Worm (Caenorhabditis elegans) whole organism, early embryonic: ENCODE results near the gene fbxc-49.

Experiments
- F13C5.2 ChIP-seq: sonication (generic microtip); optimal IDR thresholded peaks from 2 replicates; lab custom pipeline; 2017; ENCODE audit warnings: mild to moderate bottlenecking, missing genetic modification characterization, inconsistent platforms, missing compliant biosample characterization
- aly-1 ChIP-seq: sonication (generic microtip); optimal IDR thresholded peaks from 2 replicates; lab custom pipeline; 2016; ENCODE audit warnings: missing genetic modification characterization, missing compliant biosample characterization
- ama-1 ChIP-seq: fragments of 150-350 bp; optimal IDR thresholded peaks from 2 replicates; lab custom pipeline; 2014
- ceh-13 ChIP-seq: fragments of 200-800 bp; sonication (Bioruptor generic); optimal IDR thresholded peaks from 2 replicates; lab custom pipeline; 2018; ENCODE audit warnings: mild to moderate bottlenecking, missing genetic modification characterization, missing compliant biosample characterization
- ceh-36 ChIP-seq: sonication (generic microtip); optimal IDR thresholded peaks from 2 replicates; lab custom pipeline; 2016; ENCODE audit warnings: missing genetic modification characterization, inconsistent platforms, missing compliant biosample characterization
- flt-1 ChIP-seq: fragments of 200-800 bp; sonication (Bioruptor generic); IDR thresholded peaks from 2 replicates; pipeline ENCODE4 v1.3.6; 2022; ENCODE audit warnings: missing genetic modification characterization, missing compliant biosample characterization
- hnd-1 ChIP-seq: sonication (generic microtip); optimal IDR thresholded peaks from 2 replicates; lab custom pipeline; 2016; ENCODE audit warnings: missing genetic modification characterization, missing compliant biosample characterization
- pes-1 ChIP-seq: fragments of 200-800 bp; sonication (Bioruptor generic); IDR thresholded peaks from 2 replicates; pipeline ENCODE4 v1.3.6; 2022; ENCODE audit warnings: missing genetic modification reagents, missing genetic modification characterization, missing compliant biosample characterization

DNA sequence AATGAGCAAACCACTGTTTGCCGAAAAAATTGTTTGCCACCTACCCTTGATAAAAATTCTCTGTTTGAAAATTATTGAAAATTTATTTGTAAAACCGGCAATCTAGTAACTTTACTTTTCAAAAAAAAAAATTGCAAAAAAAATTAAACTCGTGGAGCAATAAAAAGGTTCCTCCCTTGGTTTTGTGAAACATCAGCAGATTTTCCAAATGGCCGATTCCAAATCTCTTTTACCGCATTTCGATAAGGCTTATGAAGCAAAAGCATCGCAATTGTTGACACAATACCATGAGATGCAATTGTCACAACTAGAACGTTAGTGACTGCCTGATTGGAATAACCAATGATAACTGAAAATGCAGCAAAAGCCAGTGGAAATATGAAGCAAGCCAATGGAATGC is 30.6 kb downstream of the fbxc-49 start:
- TF ChIP-seq ama-1 (lab: Kevin White, UChicago) (no peak), ceh-36 (tag; lab: Kevin White, UChicago) (no peak), F13C5.2 (no peak), flt-1 (GFP tag; lab: Robert Waterston, UW) (no peak), hnd-1 (tag; lab: Kevin White, UChicago) (no peak), aly-1 (no peak), pes-1 (no peak), ceh-13 (GFP tag; lab: Kevin White, UChicago) (no peak)
